Worm (Caenorhabditis elegans): ENCODE results near the gene F58H7.1.

The F58H7.1 gene

DNA sequence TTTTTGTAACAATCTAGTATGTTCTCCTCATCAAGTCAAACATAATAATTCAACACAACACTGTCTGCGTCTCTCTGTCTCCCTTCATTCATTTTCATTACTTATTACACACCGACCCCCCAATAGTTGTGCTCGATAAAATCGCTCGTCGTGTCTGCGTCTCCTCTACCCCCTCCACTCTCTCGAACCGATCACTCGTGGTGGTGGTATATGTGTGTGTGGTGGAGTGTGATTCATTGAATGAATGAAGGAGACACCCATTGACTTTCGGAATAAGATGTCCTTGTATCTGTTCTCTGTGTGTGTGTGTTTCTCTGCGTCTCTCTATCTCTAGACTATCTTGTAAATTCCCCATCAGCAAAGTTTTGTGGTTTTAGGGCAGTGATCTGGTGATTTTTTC, 22.2 kb upstream of the F58H7.1 start (continued):
- no peak for TF ChIP-seq K09A11.1 (tag; optimal IDR thresholded peaks at IDR 0.05; ENCODE audit: insufficient read depth)

ce11 chrIV:953136-953535, 17.5 kb upstream of the F58H7.1 start:
- no peak for TF ChIP-seq ceh-22 (tag; optimal IDR thresholded peaks at IDR 0.05)
- TF ChIP-seq ceh-14 (tag; optimal IDR thresholded peaks at IDR 0.05), result no peak
- TF ChIP-seq che-1 (tag; optimal IDR thresholded peaks at IDR 0.05), result no peak
- TF ChIP-seq dmd-4 (tag; optimal IDR thresholded peaks at IDR 0.05; ENCODE audit: borderline replicate concordance), result no peak
- no peak for TF ChIP-seq nhr-11 (tag; optimal IDR thresholded peaks at IDR 0.05)
- TF ChIP-seq ceh-30 (tag; optimal IDR thresholded peaks at IDR 0.05), result no peak
- no peak for TF ChIP-seq syd-9 (tag; optimal IDR thresholded peaks at IDR 0.05)
- TF ChIP-seq pat-9 (tag; optimal IDR thresholded peaks at IDR 0.05), result no peak
- no peak for TF ChIP-seq pha-4 (tag; optimal IDR thresholded peaks at IDR 0.05)
- no peak for TF ChIP-seq lin-11 (tag; optimal IDR thresholded peaks at IDR 0.05)
- TF ChIP-seq pros-1 (tag; optimal IDR thresholded peaks at IDR 0.05), result no peak
- TF ChIP-seq T23F11.4 (GFP tag; optimal IDR thresholded peaks at IDR 0.05), result no peak

DNA sequence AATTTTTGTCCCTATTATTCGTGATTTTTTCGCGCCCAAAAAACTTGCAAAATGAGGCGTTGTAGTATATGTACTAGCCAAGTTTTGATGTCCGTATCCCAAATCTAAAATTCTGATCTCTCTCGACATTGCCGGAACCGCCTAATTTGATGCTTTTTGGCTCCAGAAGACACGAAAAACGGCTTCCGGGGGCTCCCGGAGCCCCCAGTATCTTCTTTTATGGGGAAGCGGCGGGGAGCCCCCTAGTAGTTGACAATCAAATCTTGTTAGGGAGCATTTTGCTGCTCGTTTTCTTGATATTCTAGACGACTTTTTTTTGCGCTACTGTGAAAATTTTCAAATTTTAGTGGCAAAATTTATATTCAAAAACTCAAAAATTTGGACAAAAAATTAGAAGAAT, 15.9 kb upstream of the F58H7.1 start:
- TF ChIP-seq odd-2 (tag; optimal IDR thresholded peaks at IDR 0.05), result no peak
- TF ChIP-seq ttx-3 (tag; optimal IDR thresholded peaks at IDR 0.05), result no peak
- peak; percentile 65 for TF ChIP-seq unc-42 (tag; optimal IDR thresholded peaks at IDR 0.05)
- no peak for TF ChIP-seq T23F11.4 (GFP tag; optimal IDR thresholded peaks at IDR 0.05)
- TF ChIP-seq elt-4 (tag; optimal IDR thresholded peaks at IDR 0.05), result no peak
- no peak for TF ChIP-seq unc-3 (GFP tag; conservative IDR thresholded peaks at IDR 0.05)
- no peak for TF ChIP-seq unc-3 (tag; optimal IDR thresholded peaks at IDR 0.05)
- TF ChIP-seq ceh-19 (GFP tag; optimal IDR thresholded peaks at IDR 0.05), result no peak

- no peak for TF ChIP-seq ceh-6 (GFP tag; optimal IDR thresholded peaks at IDR 0.05)
- TF ChIP-seq dve-1 (tag; optimal IDR thresholded peaks at IDR 0.05), result no peak
- no peak for TF ChIP-seq pag-3 (tag; optimal IDR thresholded peaks at IDR 0.05; ENCODE audit: borderline replicate concordance)
- TF ChIP-seq Y22D7AL.16 (tag; optimal IDR thresholded peaks at IDR 0.05), result no peak
- no peak for TF ChIP-seq unc-86 (tag; optimal IDR thresholded peaks at IDR 0.05)
- no peak for TF ChIP-seq K02D7.2 (tag; optimal IDR thresholded peaks at IDR 0.05)
- no peak for TF ChIP-seq rnt-1 (tag; optimal IDR thresholded peaks at IDR 0.05)
- no peak for TF ChIP-seq sdc-2 (tag; optimal IDR thresholded peaks at IDR 0.05)
- no peak for TF ChIP-seq unc-55 (GFP tag; optimal IDR thresholded peaks at IDR 0.05)
- no peak for TF ChIP-seq ceh-18 (tag; optimal IDR thresholded peaks at IDR 0.05)
- no peak for TF ChIP-seq elt-4 (tag; optimal IDR thresholded peaks at IDR 0.05)
- no peak for TF ChIP-seq gmeb-2 (tag; optimal IDR thresholded peaks at IDR 0.05)
- TF ChIP-seq ref-2 (tag; optimal IDR thresholded peaks at IDR 0.05), result no peak
- no peak for TF ChIP-seq sox-4 (tag; optimal IDR thresholded peaks at IDR 0.05)
These were observed 14.4 kb upstream of the F58H7.1 start for ce11 chrIV:949940-950592.

ce11 chrIV:945601-946000, 10.0 kb upstream of the F58H7.1 start, which contains the start of gene faah-3:
Gene faah-3 (minus strand): TSS chrIV:945653.
- TF ChIP-seq pros-1 (tag; optimal IDR thresholded peaks at IDR 0.05), result no peak
- TF ChIP-seq pqm-1 (tag; optimal IDR thresholded peaks at IDR 0.05), result no peak
- TF ChIP-seq rnt-1 (tag; optimal IDR thresholded peaks at IDR 0.05), result no peak
- peak; percentile 81 for TF ChIP-seq elt-2 (tag; optimal IDR thresholded peaks at IDR 0.05)
